Worm (Caenorhabditis elegans) whole organism, L1 larva: Measurements from ENCODE around the gene lin-15B.
A peak's percentile ranks its signal among the peaks of the same experiment; 100 is the strongest.

Experiments
- C16A3.4 ChIP-seq: fragments of 150-350 bp; optimal IDR thresholded peaks from 2 replicates; lab custom pipeline; 2014; ENCODE audit warnings: missing biosample characterization, missing genetic modification characterization
- alr-1 ChIP-seq: fragments of 200-800 bp; sonication (Bioruptor generic); optimal IDR thresholded peaks from 2 replicates; lab custom pipeline; 2018; ENCODE audit warnings: borderline replicate concordance, mild to moderate bottlenecking, missing genetic modification characterization, missing compliant biosample characterization
- blmp-1 ChIP-seq: fragments of 150-350 bp; optimal IDR thresholded peaks from 2 replicates; lab custom pipeline; 2014; ENCODE audit warnings: missing biosample characterization, missing genetic modification characterization
- ceh-63 ChIP-seq: fragments of 200-800 bp; sonication (Bioruptor generic); optimal IDR thresholded peaks from 2 replicates; lab custom pipeline; 2018; ENCODE audit warnings: mild to moderate bottlenecking, missing genetic modification characterization, missing compliant biosample characterization
- ceh-82 ChIP-seq, 3 experiments: fragments of 150-350 bp in 1 of 3; sonication (generic microtip) in 2 of 3; optimal IDR thresholded peaks; 2 replicates each; lab custom pipeline; 2014 to 2017; ENCODE audit warnings: missing biosample characterization in 3 of 3, missing genetic modification characterization in 3 of 3
- ces-1 ChIP-seq: fragments of 150-350 bp; optimal IDR thresholded peaks from 2 replicates; lab custom pipeline; 2014; ENCODE audit warnings: missing biosample characterization, missing genetic modification reagents, missing genetic modification characterization
- dpl-1 ChIP-seq, 3 experiments: fragments of 150-350 bp in 2 of 3; sonication (generic microtip) in 1 of 3; optimal IDR thresholded peaks; 2 replicates each; lab custom pipeline; 2014 to 2017; ENCODE audit warnings: missing biosample characterization in 3 of 3, missing genetic modification characterization in 3 of 3, missing genetic modification reagents in 3 of 3
- efl-1 ChIP-seq, 4 experiments: fragments of 150-350 bp; optimal IDR thresholded peaks in 3 of 4; peaks in 1 of 4; 1 replicate in 1 of 4; 2 replicates in 3 of 4; lab custom pipeline; 2014; ENCODE audit warnings: missing biosample characterization in 2 of 4, missing genetic modification characterization in 2 of 4, missing genetic modification reagents in 2 of 4
- efl-3 ChIP-seq: fragments of 200-800 bp; sonication (Bioruptor generic); optimal IDR thresholded peaks from 2 replicates; lab custom pipeline; 2018; ENCODE audit warnings: mild to moderate bottlenecking, missing genetic modification characterization, missing compliant biosample characterization
- elt-2 ChIP-seq: sonication (generic microtip); optimal IDR thresholded peaks from 2 replicates; lab custom pipeline; 2016; ENCODE audit warnings: missing genetic modification characterization, mild to moderate bottlenecking, inconsistent platforms, missing compliant biosample characterization, missing genetic modification reagents
- elt-3 ChIP-seq, 6 experiments: fragments of 150-350 bp in 1 of 6; sonication (generic microtip); optimal IDR thresholded peaks; 2 replicates each; lab custom pipeline; 2017 to 2018; ENCODE audit warnings: missing biosample characterization in 6 of 6, missing genetic modification characterization in 6 of 6, inconsistent platforms in 1 of 6
- ets-5 ChIP-seq: fragments of 200-800 bp; sonication (Bioruptor generic); IDR thresholded peaks from 2 replicates; pipeline ENCODE4 v1.3.6; 2022; ENCODE audit warnings: missing genetic modification characterization, missing compliant biosample characterization
- fos-1 ChIP-seq: fragments of 150-350 bp; optimal IDR thresholded peaks from 2 replicates; lab custom pipeline; 2014; ENCODE audit warnings: missing biosample characterization, missing genetic modification characterization
- grh-1 ChIP-seq: fragments of 200-800 bp; sonication (Bioruptor generic); IDR thresholded peaks from 2 replicates; pipeline ENCODE4 v1.3.6; 2022; ENCODE audit warnings: missing genetic modification reagents, missing genetic modification characterization, missing compliant biosample characterization
- hpl-2 ChIP-seq: fragments of 150-350 bp; optimal IDR thresholded peaks from 2 replicates; lab custom pipeline; 2014; ENCODE audit warnings: missing biosample characterization, missing genetic modification reagents, missing genetic modification characterization
- lin-35 ChIP-seq, 2 experiments: fragments of 150-350 bp; optimal IDR thresholded peaks; 2 replicates each; lab custom pipeline; 2014; ENCODE audit warnings: missing biosample characterization in 2 of 2, missing genetic modification characterization in 2 of 2, missing genetic modification reagents in 2 of 2
- mef-2 ChIP-seq: fragments of 150-350 bp; optimal IDR thresholded peaks from 2 replicates; lab custom pipeline; 2014; ENCODE audit warnings: missing biosample characterization, missing genetic modification characterization
- mep-1 ChIP-seq: fragments of 150-350 bp; optimal IDR thresholded peaks from 2 replicates; lab custom pipeline; 2014; ENCODE audit warnings: missing biosample characterization, missing genetic modification characterization
- nhr-11 ChIP-seq: fragments of 150-350 bp; optimal IDR thresholded peaks from 2 replicates; lab custom pipeline; 2014; ENCODE audit warnings: missing biosample characterization, missing genetic modification characterization
- nhr-28 ChIP-seq: fragments of 150-350 bp; optimal IDR thresholded peaks from 2 replicates; lab custom pipeline; 2014; ENCODE audit warnings: missing biosample characterization, missing genetic modification characterization
- nhr-85 ChIP-seq: sonication (generic microtip); peaks from one replicate; lab custom pipeline; 2016; ENCODE audit warnings: missing genetic modification characterization, inconsistent platforms, missing compliant biosample characterization
- nhr-90 ChIP-seq: sonication (generic microtip); optimal IDR thresholded peaks from 2 replicates; lab custom pipeline; 2016; ENCODE audit warnings: mild to moderate bottlenecking, missing genetic modification characterization, missing compliant biosample characterization; ENCODE audit not compliant: poor library complexity
- pag-3 ChIP-seq: sonication (generic microtip); optimal IDR thresholded peaks from 2 replicates; lab custom pipeline; 2017; ENCODE audit warnings: missing genetic modification characterization, mild to moderate bottlenecking, missing compliant biosample characterization, antibody characterized with exemption, borderline replicate concordance; ENCODE audit not compliant: insufficient read depth
- pqm-1 ChIP-seq: sonication (generic microtip); optimal IDR thresholded peaks from 3 replicates; lab custom pipeline; 2017; ENCODE audit warnings: missing biosample characterization, missing genetic modification characterization
- rnt-1 ChIP-seq: sonication (generic microtip); optimal IDR thresholded peaks from 2 replicates; lab custom pipeline; 2016; ENCODE audit warnings: mild to moderate bottlenecking, missing genetic modification characterization, moderate library complexity, missing compliant biosample characterization
- skn-1 ChIP-seq: fragments of 150-350 bp; optimal IDR thresholded peaks from 2 replicates; lab custom pipeline; 2014; ENCODE audit warnings: missing biosample characterization, missing genetic modification characterization
- sptf-1 ChIP-seq: fragments of 150-350 bp; optimal IDR thresholded peaks from 2 replicates; lab custom pipeline; 2014; ENCODE audit warnings: missing biosample characterization, missing genetic modification characterization
- sup-37 ChIP-seq: fragments of 200-800 bp; sonication (Bioruptor generic); optimal IDR thresholded peaks from 2 replicates; lab custom pipeline; 2018; ENCODE audit warnings: mild to moderate bottlenecking, missing genetic modification characterization, missing compliant biosample characterization
- tbx-2 ChIP-seq: sonication (generic microtip); optimal IDR thresholded peaks from 2 replicates; lab custom pipeline; 2016; ENCODE audit warnings: missing genetic modification characterization, missing compliant biosample characterization
- tlp-1 ChIP-seq: fragments of 150-350 bp; optimal IDR thresholded peaks from 2 replicates; lab custom pipeline; 2014; ENCODE audit warnings: missing biosample characterization, missing genetic modification characterization
- unc-30 ChIP-seq: sonication (generic microtip); optimal IDR thresholded peaks from 2 replicates; lab custom pipeline; 2017; ENCODE audit warnings: missing biosample characterization, missing genetic modification characterization
- unc-62 ChIP-seq: fragments of 150-350 bp; optimal IDR thresholded peaks from 2 replicates; lab custom pipeline; 2014; ENCODE audit warnings: missing biosample characterization, missing genetic modification reagents, missing genetic modification characterization
- unc-98 ChIP-seq: fragments of 200-800 bp; sonication (Bioruptor generic); IDR thresholded peaks from 2 replicates; pipeline ENCODE4 v1.3.6; 2022; ENCODE audit warnings: missing genetic modification characterization, missing compliant biosample characterization
- vab-15 ChIP-seq: sonication (generic microtip); optimal IDR thresholded peaks from 2 replicates; lab custom pipeline; 2017; ENCODE audit warnings: missing genotype, mild to moderate bottlenecking, missing genetic modification characterization, missing compliant biosample characterization
- xbp-1 ChIP-seq: sonication (generic microtip); optimal IDR thresholded peaks from 2 replicates; lab custom pipeline; 2016; ENCODE audit warnings: missing genetic modification characterization, missing compliant biosample characterization
- ztf-11 ChIP-seq, 2 experiments: sonication (generic microtip); optimal IDR thresholded peaks; 2 replicates each; lab custom pipeline; 2016 to 2017; ENCODE audit warnings: missing genetic modification characterization in 2 of 2, missing biosample characterization in 1 of 2, missing compliant biosample characterization in 1 of 2
- ztf-4 ChIP-seq: fragments of 150-350 bp; optimal IDR thresholded peaks from 2 replicates; lab custom pipeline; 2014; ENCODE audit warnings: missing biosample characterization, missing genetic modification characterization

Gene lin-15B

DNA sequence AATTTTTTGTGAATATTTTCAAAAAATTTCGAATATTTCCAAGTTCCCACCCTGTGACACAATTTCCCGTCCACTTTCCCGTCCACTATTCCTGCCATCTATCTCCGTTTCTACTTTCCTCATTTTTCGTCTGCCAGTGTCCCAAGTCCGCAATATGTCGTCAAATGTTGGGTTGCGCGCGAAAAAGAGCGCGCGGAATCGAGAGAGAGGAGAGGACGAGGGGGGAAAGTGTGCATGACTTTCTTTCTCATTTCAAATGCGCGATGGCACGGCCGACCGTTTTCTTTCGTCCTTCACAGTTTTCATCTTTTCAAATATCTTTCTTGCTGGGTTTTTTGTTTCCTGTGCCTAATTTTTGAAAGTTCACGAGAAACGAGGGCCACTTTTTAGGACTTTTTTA is 929 bp upstream of the lin-15B start (continued):
- TF ChIP-seq mef-2 (tag; lab: Kevin White, UChicago) (peak; percentile 7), ceh-82 (tag; optimal IDR thresholded peaks at IDR 0.05; lab: Kevin White, UChicago) (peak; percentile 33 to 69 (median 57)), skn-1 (tag; lab: Kevin White, UChicago) (peak; percentile 24), tlp-1 (tag; lab: Kevin White, UChicago) (no peak), ztf-11 (tag; optimal IDR thresholded peaks at IDR 0.05; lab: Kevin White, UChicago) (peak in 1 of 2 experiments; percentile 11), unc-98 (no peak), grh-1 (GFP tag; lab: Robert Waterston, UW) (peak; percentile 34; the same call in 1 of the 2 replicates), unc-62 (GFP tag; lab: Kevin White, UChicago) (no peak), unc-30 (tag; lab: Kevin White, UChicago) (no peak), C16A3.4 (tag; lab: Kevin White, UChicago) (peak; percentile 69), lin-35 (GFP tag; optimal IDR thresholded peaks at IDR 0.05; lab: Kevin White, UChicago) (peak; percentile 56 to 86), dpl-1 (GFP tag; optimal IDR thresholded peaks at IDR 0.05; lab: Kevin White, UChicago) (peak; percentile 68 to 73 (median 73)), elt-3 (tag; optimal IDR thresholded peaks at IDR 0.05; lab: Kevin White, UChicago) (peak in 1 of 6 experiments; percentile 50), sptf-1 (tag; lab: Kevin White, UChicago) (no peak), rnt-1 (peak; percentile 80), efl-1 (optimal IDR thresholded peaks at IDR 0.05; lab: Kevin White, UChicago) (peak; percentile 69 to 78), efl-1 (GFP tag; optimal IDR thresholded peaks at IDR 0.05 in 1 of 2; lab: Kevin White, UChicago) (peak in 1 of 2 experiments; percentile 58), nhr-85 (tag; lab: Kevin White, UChicago) (peak; percentile 87), nhr-90 (tag; lab: Kevin White, UChicago) (peak; percentile 68), ceh-63 (GFP tag; lab: Kevin White, UChicago) (no peak), blmp-1 (peak; percentile 97), elt-2 (tag; lab: Kevin White, UChicago) (no peak)

DNA sequence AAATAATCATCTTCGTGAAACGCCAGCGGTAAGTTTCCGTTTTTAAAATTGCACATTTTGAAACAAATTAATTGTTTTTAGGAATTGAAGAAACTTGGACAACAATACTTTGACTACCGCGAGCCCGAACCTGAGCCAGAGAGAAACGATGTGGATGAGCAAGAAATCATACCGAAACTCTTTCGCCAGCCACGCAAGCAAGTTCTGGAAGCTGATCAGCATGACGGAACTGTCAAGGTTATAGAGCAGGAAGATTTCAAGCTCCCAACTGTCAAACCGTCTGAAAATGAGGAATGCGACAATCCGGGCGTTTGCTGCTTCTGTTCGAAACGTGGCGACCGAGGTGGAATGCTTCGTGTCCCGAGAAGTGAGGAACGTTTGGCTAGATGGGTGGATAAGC is 4.4 kb downstream of the lin-15B start:
- TF ChIP-seq elt-3 (tag; optimal IDR thresholded peaks at IDR 0.05; lab: Kevin White, UChicago) (no peak), lin-35 (GFP tag; optimal IDR thresholded peaks at IDR 0.05; lab: Kevin White, UChicago) (no peak), sptf-1 (tag; lab: Kevin White, UChicago) (no peak), unc-62 (GFP tag; lab: Kevin White, UChicago) (no peak), hpl-2 (no peak), fos-1 (tag; lab: Kevin White, UChicago) (no peak), tbx-2 (tag; lab: Kevin White, UChicago) (no peak), sup-37 (GFP tag; lab: Kevin White, UChicago) (no peak), ces-1 (no peak), vab-15 (tag; lab: Kevin White, UChicago) (no peak), efl-3 (GFP tag; lab: Kevin White, UChicago) (no peak)
- TF ChIP-seq, all 84 proteins: peak for 0

DNA sequence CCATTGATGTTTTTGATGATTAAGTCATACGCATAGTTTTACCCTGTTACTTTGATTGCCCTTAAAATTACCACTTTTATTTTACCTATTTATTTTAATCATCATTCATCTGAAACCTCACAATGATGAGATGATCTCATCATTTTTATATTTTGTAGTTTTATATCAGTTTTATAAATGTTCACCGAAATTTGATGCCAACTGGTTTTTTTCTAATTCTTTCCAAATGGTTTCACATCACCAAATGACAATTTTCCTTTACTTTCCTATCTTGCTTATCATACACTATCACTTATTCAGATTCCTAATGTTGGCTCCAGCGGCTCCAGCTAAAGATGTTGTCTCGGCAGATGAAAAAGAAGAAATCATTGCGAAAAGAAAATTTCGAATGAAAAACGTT is 5.7 kb downstream of the lin-15B start, which contains the start of gene lin-15A:
Gene lin-15A (plus strand): TSS at position 301 of the 400 bp plus-strand sequence.
- TF ChIP-seq mep-1 (tag; lab: Kevin White, UChicago): no peak
- TF ChIP-seq ets-5 (GFP tag; lab: Robert Waterston, UW): no peak
- TF ChIP-seq nhr-90 (tag; lab: Kevin White, UChicago): no peak
- TF ChIP-seq pag-3 (tag; lab: Kevin White, UChicago): no peak
- TF ChIP-seq xbp-1 (tag; lab: Kevin White, UChicago): no peak
- TF ChIP-seq C16A3.4 (tag; lab: Kevin White, UChicago): no peak
- no peak for TF ChIP-seq elt-2 (tag; lab: Kevin White, UChicago)
- TF ChIP-seq pqm-1: no peak
- TF ChIP-seq rnt-1: no peak
- no peak for TF ChIP-seq nhr-11 (tag; lab: Kevin White, UChicago)
- no peak for TF ChIP-seq vab-15 (tag; lab: Kevin White, UChicago)
- TF ChIP-seq nhr-28 (tag; lab: Kevin White, UChicago): no peak
- no peak for TF ChIP-seq alr-1 (tag; lab: Kevin White, UChicago)
- no peak for TF ChIP-seq ztf-4
